Fruit fly (Drosophila melanogaster): ENCODE results near the gene chp.

Gene chp

DNA sequence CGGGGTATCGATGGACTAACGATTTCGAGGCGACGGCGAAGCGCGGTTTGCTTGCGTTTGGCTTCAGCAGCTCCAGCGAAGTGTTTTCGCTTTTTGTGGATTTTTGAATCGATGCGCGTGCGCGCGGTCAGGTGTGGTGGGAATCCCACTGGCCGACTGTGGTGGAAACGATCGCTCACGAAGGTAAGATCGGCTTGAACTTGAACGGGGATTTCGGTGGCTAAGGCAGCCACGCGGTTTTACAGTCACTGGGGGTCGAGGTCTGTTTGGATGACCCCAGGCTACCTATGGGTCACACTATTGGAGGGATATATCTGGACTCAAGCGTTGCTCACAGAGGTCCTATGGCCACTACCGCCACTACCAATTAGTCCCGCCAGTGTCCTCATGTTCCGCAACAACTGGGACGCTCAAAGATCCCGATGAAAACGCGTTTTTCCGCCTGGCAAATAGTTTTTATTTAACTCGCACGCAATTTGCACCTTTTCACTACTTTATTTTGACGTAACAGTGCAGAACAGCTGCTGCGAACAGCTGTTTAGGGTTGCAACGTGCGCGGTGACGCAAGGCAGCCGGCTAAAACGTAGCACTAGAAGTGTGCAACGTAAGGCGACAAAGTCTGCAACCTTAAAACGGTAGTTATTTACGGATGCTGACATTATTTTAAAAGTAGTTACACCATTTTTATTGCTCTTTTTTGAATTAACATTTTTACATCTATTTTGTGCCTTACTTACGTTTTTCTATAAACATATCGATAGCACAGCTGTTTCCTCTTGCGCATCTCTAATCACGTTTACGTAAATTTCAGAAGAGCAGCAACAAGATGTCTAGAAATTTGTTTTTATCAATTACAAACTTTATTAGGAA is 41.8 kb upstream of the chp start, which contains the start of the genes qless and mRpL32 (continued):
- TF ChIP-seq CG6854 (GFP tag; optimal IDR thresholded peaks at IDR 0.05) (no peak), slou (GFP tag; optimal IDR thresholded peaks at IDR 0.05) (peak; percentile 11), knrl (GFP tag; IDR thresholded peaks at IDR 0.05; ENCODE audit: partially characterized antibody) (peak; percentile 81), CG31224 (GFP tag; IDR thresholded peaks at IDR 0.05) (peak; percentile 71), CG9932 (GFP tag; IDR thresholded peaks at IDR 0.05) (peak; percentile 65), CG4360 (GFP tag; IDR thresholded peaks at IDR 0.05) (peak; percentile 47), tio (GFP tag; optimal IDR thresholded peaks at IDR 0.05) (no peak), MBD-R2 (GFP tag; IDR thresholded peaks at IDR 0.05) (peak; percentile 80; the same call in 1 of the 2 replicates), bcd (GFP tag; optimal IDR thresholded peaks at IDR 0.05) (peak; percentile 41), CG5245 (GFP tag; optimal IDR thresholded peaks at IDR 0.05) (peak; percentile 70), Six4 (GFP tag; optimal IDR thresholded peaks at IDR 0.05) (peak; percentile 64), toy (GFP tag; IDR thresholded peaks at IDR 0.05) (no peak), CG17829 (tag; optimal IDR thresholded peaks at IDR 0.05) (peak; percentile 87), Med (GFP tag) (peak; percentile 94), Asciz (GFP tag; optimal IDR thresholded peaks at IDR 0.05) (no peak), CG12942 (GFP tag; optimal IDR thresholded peaks at IDR 0.05) (no peak), Mad (GFP tag; optimal IDR thresholded peaks at IDR 0.05) (no peak), ci (GFP tag; IDR thresholded peaks at IDR 0.05) (peak; percentile 68), gsb (GFP tag; IDR thresholded peaks at IDR 0.05) (no peak), her (GFP tag; optimal IDR thresholded peaks at IDR 0.05) (no peak), CG7839 (tag; optimal IDR thresholded peaks at IDR 0.05) (no peak), dati (GFP tag; IDR thresholded peaks at IDR 0.05) (peak; percentile 70), Sry-δ (GFP tag; optimal IDR thresholded peaks at IDR 0.05) (peak; percentile 94), odd (GFP tag; optimal IDR thresholded peaks at IDR 0.05) (peak; percentile 26), gce (GFP tag; IDR thresholded peaks at IDR 0.05) (peak; percentile 39; the same call in 1 of the 3 replicates), so (GFP tag; IDR thresholded peaks at IDR 0.05) (0 out of 3 replicates have a peak, but pooled peaks have one; percentile 66), Hr78 (GFP tag; optimal IDR thresholded peaks at IDR 0.05) (peak in 1 of 2 experiments; percentile 100), CG7745 (tag; optimal IDR thresholded peaks at IDR 0.05) (no peak), ind (GFP tag; optimal IDR thresholded peaks at IDR 0.05) (peak; percentile 83), CG2875 (GFP tag; optimal IDR thresholded peaks at IDR 0.05) (no peak), fd102C (GFP tag; optimal IDR thresholded peaks at IDR 0.05) (no peak), CG15601 (tag; optimal IDR thresholded peaks at IDR 0.05) (no peak), dmrt11E (tag; optimal IDR thresholded peaks at IDR 0.05) (no peak), CG17612 (GFP tag; IDR thresholded peaks at IDR 0.05) (peak; percentile 41; the same call in 1 of the 2 replicates), CG11723 (GFP tag; optimal IDR thresholded peaks at IDR 0.05) (no peak), CG17361 (GFP tag; IDR thresholded peaks at IDR 0.05) (peak; percentile 86), nerfin-1 (tag; optimal IDR thresholded peaks at IDR 0.05) (peak; percentile 46), Bgb (GFP tag; IDR thresholded peaks at IDR 0.05; ENCODE audit: partially characterized antibody) (peak; percentile 65), maf-S (GFP tag; optimal IDR thresholded peaks at IDR 0.05) (peak; percentile 22), CG1602 (GFP tag; optimal IDR thresholded peaks at IDR 0.05) (peak; percentile 8), CG14965 (GFP tag; optimal IDR thresholded peaks at IDR 0.05; ENCODE audit: borderline replicate concordance) (no peak), sr (GFP tag; IDR thresholded peaks at IDR 0.05) (peak; percentile 31; the same call in 1 of the 3 replicates), br (optimal IDR thresholded peaks at IDR 0.05) (no peak), mam (GFP tag; optimal IDR thresholded peaks at IDR 0.05) (peak; percentile 78), CG43689 (GFP tag; IDR thresholded peaks at IDR 0.05) (peak; percentile 13; the same call in 1 of the 2 replicates), trem (tag; optimal IDR thresholded peaks at IDR 0.05) (peak; percentile 52), lmd (GFP tag; IDR thresholded peaks at IDR 0.05) (peak; percentile 82), Nf-YB (GFP tag; optimal IDR thresholded peaks at IDR 0.05) (no peak), CG6272 (GFP tag; IDR thresholded peaks at IDR 0.05) (peak; percentile 79)

Measured in whole organism, embryonic.